Fruit fly (Drosophila melanogaster): Measurements from ENCODE around the gene Pgk.

Gene Pgk

dm6 chr2L:2750337-2751084, 2.4 kb downstream of the Pgk start (continued):
- TF ChIP-seq croc (GFP tag; conservative IDR thresholded peaks at IDR 0.05): peak; percentile 42; the same call in 2 of the 3 replicates
- peak; percentile 62 for TF ChIP-seq emc (GFP tag; optimal IDR thresholded peaks at IDR 0.05)
- TF ChIP-seq CG11695 (GFP tag; IDR thresholded peaks at IDR 0.05): no peak
- TF ChIP-seq Abd-B (GFP tag; optimal IDR thresholded peaks at IDR 0.05): peak; percentile 83
- peak; percentile 74 for TF ChIP-seq Mes4 (GFP tag; optimal IDR thresholded peaks at IDR 0.05)
- TF ChIP-seq Dll (GFP tag; IDR thresholded peaks at IDR 0.05; ENCODE audit: partially characterized antibody): no peak
- peak; percentile 65 for TF ChIP-seq Nf-YC (tag; optimal IDR thresholded peaks at IDR 0.05)
- peak; percentile 86 for TF ChIP-seq Fer1 (GFP tag; optimal IDR thresholded peaks at IDR 0.05)
- TF ChIP-seq cad (GFP tag; optimal IDR thresholded peaks at IDR 0.05): peak; percentile 90
- TF ChIP-seq pum (GFP tag; optimal IDR thresholded peaks at IDR 0.05): peak; percentile 79
- TF ChIP-seq CG14965 (GFP tag; optimal IDR thresholded peaks at IDR 0.05; ENCODE audit: borderline replicate concordance): peak; percentile 61
- TF ChIP-seq NK7.1 (GFP tag; optimal IDR thresholded peaks at IDR 0.05): peak; percentile 73
- peak; percentile 44 for TF ChIP-seq dm (GFP tag; optimal IDR thresholded peaks at IDR 0.05)
- TF ChIP-seq CG10431 (GFP tag; optimal IDR thresholded peaks at IDR 0.05): no peak
- peak; percentile 20 for TF ChIP-seq CG6254 (GFP tag; optimal IDR thresholded peaks at IDR 0.05)
- TF ChIP-seq Hr3 (GFP tag; optimal IDR thresholded peaks at IDR 0.05): peak; percentile 48
- no peak for TF ChIP-seq C15 (GFP tag; IDR thresholded peaks at IDR 0.05)
- peak; percentile 75 for TF ChIP-seq oc (tag; optimal IDR thresholded peaks at IDR 0.05)
- TF ChIP-seq CG7556 (GFP tag; optimal IDR thresholded peaks at IDR 0.05): peak; percentile 84
- TF ChIP-seq Nf-YB (GFP tag; optimal IDR thresholded peaks at IDR 0.05): peak; percentile 35
- no peak for TF ChIP-seq CG34422 (GFP tag; IDR thresholded peaks at IDR 0.05)
- TF ChIP-seq CG10147 (GFP tag; optimal IDR thresholded peaks at IDR 0.05): peak; percentile 80
- peak; percentile 79 for TF ChIP-seq CG31365 (tag; optimal IDR thresholded peaks at IDR 0.05)
- TF ChIP-seq CG9817 (tag; optimal IDR thresholded peaks at IDR 0.05): peak; percentile 34
- TF ChIP-seq CG13123 (GFP tag; optimal IDR thresholded peaks at IDR 0.05): peak; percentile 5
- TF ChIP-seq CG4820 (GFP tag; optimal IDR thresholded peaks at IDR 0.05): peak; percentile 73
- TF ChIP-seq chif (GFP tag; optimal IDR thresholded peaks at IDR 0.05): peak; percentile 17 to 76
- TF ChIP-seq da (GFP tag; optimal IDR thresholded peaks at IDR 0.05): peak; percentile 62
- TF ChIP-seq CG31224 (GFP tag; IDR thresholded peaks at IDR 0.05): no peak
- no peak for TF ChIP-seq Trl (optimal IDR thresholded peaks at IDR 0.05)
- TF ChIP-seq Trl (GFP tag; optimal IDR thresholded peaks at IDR 0.05): peak; percentile 86
- TF ChIP-seq CG11504 (tag; optimal IDR thresholded peaks at IDR 0.05): peak; percentile 84
- TF ChIP-seq CG4282 (GFP tag; optimal IDR thresholded peaks at IDR 0.05): peak; percentile 60
- peak; percentile 61 for TF ChIP-seq tx (GFP tag; optimal IDR thresholded peaks at IDR 0.05)
- peak; percentile 45 for TF ChIP-seq wek (GFP tag; optimal IDR thresholded peaks at IDR 0.05)
- TF ChIP-seq nmo (GFP tag; optimal IDR thresholded peaks at IDR 0.05): peak; percentile 85
- TF ChIP-seq Neu2 (GFP tag; optimal IDR thresholded peaks at IDR 0.05; ENCODE audit: borderline replicate concordance): peak; percentile 0
- no peak for TF ChIP-seq cas (GFP tag; IDR thresholded peaks at IDR 0.05)
- TF ChIP-seq phol (tag; optimal IDR thresholded peaks at IDR 0.05): peak; percentile 83
- TF ChIP-seq sqz (GFP tag; optimal IDR thresholded peaks at IDR 0.05): peak; percentile 18
- peak; percentile 72 for TF ChIP-seq CG12219 (GFP tag; optimal IDR thresholded peaks at IDR 0.05)
- TF ChIP-seq crc (GFP tag; optimal IDR thresholded peaks at IDR 0.05): peak; percentile 83
- TF ChIP-seq CG1602 (GFP tag; optimal IDR thresholded peaks at IDR 0.05): peak; percentile 64
- peak; percentile 53 for TF ChIP-seq Ets97D (GFP tag; optimal IDR thresholded peaks at IDR 0.05)
- peak; percentile 78 for TF ChIP-seq Oli (tag; optimal IDR thresholded peaks at IDR 0.05)
- TF ChIP-seq zfh2 (GFP tag; optimal IDR thresholded peaks at IDR 0.05): peak; percentile 79
- TF ChIP-seq Jarid2 (GFP tag; optimal IDR thresholded peaks at IDR 0.05): peak; percentile 64
- TF ChIP-seq Dp (GFP tag; optimal IDR thresholded peaks at IDR 0.05): peak; percentile 0
- peak; percentile 60 for TF ChIP-seq repo (GFP tag; optimal IDR thresholded peaks at IDR 0.05)
- peak; percentile 46 for TF ChIP-seq nerfin-1 (tag; optimal IDR thresholded peaks at IDR 0.05)
